Worm (Caenorhabditis elegans): Measurements from ENCODE around the gene B0252.1.

ce11 chrII:6968191-6968675, 48.8 kb downstream of the B0252.1 start:
- TF ChIP-seq nhr-76 (tag; optimal IDR thresholded peaks at IDR 0.05) (no peak), nhr-11 (tag; optimal IDR thresholded peaks at IDR 0.05) (no peak), daf-12 (tag; optimal IDR thresholded peaks at IDR 0.05) (peak; percentile 5)
